Worm (Caenorhabditis elegans) whole organism, L1 larva: Measurements from ENCODE around the gene cdc-48.1.

Experiments used
- C04F5.9 ChIP-seq: sonication (generic microtip); optimal IDR thresholded peaks from 2 replicates; lab custom pipeline; 2016; ENCODE audit warnings: missing genetic modification characterization, missing compliant biosample characterization
- C16A3.4 ChIP-seq: fragments of 150-350 bp; optimal IDR thresholded peaks from 2 replicates; lab custom pipeline; 2014; ENCODE audit warnings: missing biosample characterization, missing genetic modification characterization
- alr-1 ChIP-seq: fragments of 200-800 bp; sonication (Bioruptor generic); optimal IDR thresholded peaks from 2 replicates; lab custom pipeline; 2018; ENCODE audit warnings: borderline replicate concordance, mild to moderate bottlenecking, missing genetic modification characterization, missing compliant biosample characterization
- aly-2 ChIP-seq: fragments of 150-350 bp; optimal IDR thresholded peaks from 2 replicates; lab custom pipeline; 2014; ENCODE audit warnings: missing biosample characterization, missing genetic modification characterization
- ama-1 ChIP-seq: fragments of 150-350 bp; optimal IDR thresholded peaks from 2 replicates; lab custom pipeline; 2014
- ceh-90 ChIP-seq: sonication (generic microtip); optimal IDR thresholded peaks from 2 replicates; lab custom pipeline; 2016; ENCODE audit warnings: missing genetic modification characterization, missing compliant biosample characterization
- ces-1 ChIP-seq: fragments of 150-350 bp; optimal IDR thresholded peaks from 2 replicates; lab custom pipeline; 2014; ENCODE audit warnings: missing biosample characterization, missing genetic modification reagents, missing genetic modification characterization
- dsc-1 ChIP-seq: sonication (generic microtip); optimal IDR thresholded peaks from 2 replicates; lab custom pipeline; 2016; ENCODE audit warnings: mild to moderate bottlenecking, missing genetic modification characterization, missing compliant biosample characterization
- efl-1 ChIP-seq, 4 experiments: fragments of 150-350 bp; optimal IDR thresholded peaks in 3 of 4; peaks in 1 of 4; 1 replicate in 1 of 4; 2 replicates in 3 of 4; lab custom pipeline; 2014; ENCODE audit warnings: missing biosample characterization in 2 of 4, missing genetic modification characterization in 2 of 4, missing genetic modification reagents in 2 of 4
- efl-3 ChIP-seq: fragments of 200-800 bp; sonication (Bioruptor generic); optimal IDR thresholded peaks from 2 replicates; lab custom pipeline; 2018; ENCODE audit warnings: mild to moderate bottlenecking, missing genetic modification characterization, missing compliant biosample characterization
- egl-27 ChIP-seq, 2 experiments: fragments of 150-350 bp in 1 of 2; sonication (generic microtip); optimal IDR thresholded peaks; 3 replicates each; lab custom pipeline; 2017 to 2018; ENCODE audit warnings: missing biosample characterization in 2 of 2, missing genetic modification characterization in 2 of 2, missing genetic modification reagents in 2 of 2
- elt-2 ChIP-seq: sonication (generic microtip); optimal IDR thresholded peaks from 2 replicates; lab custom pipeline; 2016; ENCODE audit warnings: missing genetic modification characterization, mild to moderate bottlenecking, inconsistent platforms, missing compliant biosample characterization, missing genetic modification reagents
- ets-5 ChIP-seq: fragments of 200-800 bp; sonication (Bioruptor generic); IDR thresholded peaks from 2 replicates; pipeline ENCODE4 v1.3.6; 2022; ENCODE audit warnings: missing genetic modification characterization, missing compliant biosample characterization
- fkh-10 ChIP-seq: sonication (generic microtip); optimal IDR thresholded peaks from 2 replicates; lab custom pipeline; 2017; ENCODE audit warnings: missing biosample characterization, missing genetic modification reagents, missing genetic modification characterization
- hlh-4 ChIP-seq: sonication (generic microtip); optimal IDR thresholded peaks from 2 replicates; lab custom pipeline; 2016; ENCODE audit warnings: mild to moderate bottlenecking, missing genetic modification characterization, missing compliant biosample characterization
- irx-1 ChIP-seq: sonication (generic microtip); optimal IDR thresholded peaks from 2 replicates; lab custom pipeline; 2016; ENCODE audit warnings: missing genetic modification characterization, missing compliant biosample characterization
- jun-1 ChIP-seq: fragments of 150-350 bp; optimal IDR thresholded peaks from 2 replicates; lab custom pipeline; 2014; ENCODE audit warnings: missing biosample characterization, missing genetic modification reagents, missing genetic modification characterization
- lin-13 ChIP-seq: fragments of 150-350 bp; optimal IDR thresholded peaks from 2 replicates; lab custom pipeline; 2014; ENCODE audit warnings: missing biosample characterization, missing genetic modification reagents, missing genetic modification characterization
- lin-14 ChIP-seq: fragments of 200-800 bp; sonication (Bioruptor generic); optimal IDR thresholded peaks from 2 replicates; lab custom pipeline; 2018; ENCODE audit warnings: mild to moderate bottlenecking, missing genetic modification characterization, moderate library complexity, missing compliant biosample characterization
- lin-39 ChIP-seq: fragments of 150-350 bp; optimal IDR thresholded peaks from 2 replicates; lab custom pipeline; 2014; ENCODE audit warnings: missing biosample characterization, missing genetic modification reagents, missing genetic modification characterization
- lir-3 ChIP-seq: sonication (generic microtip); optimal IDR thresholded peaks from 2 replicates; lab custom pipeline; 2016; ENCODE audit warnings: mild to moderate bottlenecking, missing genetic modification characterization, moderate library complexity, missing compliant biosample characterization; ENCODE audit not compliant: poor library complexity
- lsy-2 ChIP-seq, 2 experiments: fragments of 150-350 bp; optimal IDR thresholded peaks; 2 replicates each; lab custom pipeline; 2014; ENCODE audit warnings: missing biosample characterization in 2 of 2, missing genetic modification characterization in 2 of 2
- mdl-1 ChIP-seq, 2 experiments: fragments of 150-350 bp; optimal IDR thresholded peaks; 2 replicates each; lab custom pipeline; 2014 to 2017; ENCODE audit warnings: missing biosample characterization in 2 of 2, missing genetic modification characterization in 2 of 2, inconsistent platforms in 1 of 2
- mep-1 ChIP-seq: fragments of 150-350 bp; optimal IDR thresholded peaks from 2 replicates; lab custom pipeline; 2014; ENCODE audit warnings: missing biosample characterization, missing genetic modification characterization
- nhr-11 ChIP-seq: fragments of 150-350 bp; optimal IDR thresholded peaks from 2 replicates; lab custom pipeline; 2014; ENCODE audit warnings: missing biosample characterization, missing genetic modification characterization
- nhr-12 ChIP-seq: sonication (generic microtip); optimal IDR thresholded peaks from 2 replicates; lab custom pipeline; 2017; ENCODE audit warnings: missing biosample characterization, missing genetic modification characterization
- nhr-20 ChIP-seq: sonication (generic microtip); optimal IDR thresholded peaks from 2 replicates; lab custom pipeline; 2016; ENCODE audit warnings: mild to moderate bottlenecking, missing genetic modification characterization, missing compliant biosample characterization
- nhr-237 ChIP-seq: fragments of 150-350 bp; optimal IDR thresholded peaks from 2 replicates; lab custom pipeline; 2014; ENCODE audit warnings: missing biosample characterization, missing genetic modification characterization
- nhr-47 ChIP-seq: sonication (generic microtip); optimal IDR thresholded peaks from 2 replicates; lab custom pipeline; 2016; ENCODE audit warnings: mild to moderate bottlenecking, missing genetic modification characterization, moderate library complexity, missing compliant biosample characterization
- nhr-71 ChIP-seq: sonication (generic microtip); optimal IDR thresholded peaks from 2 replicates; lab custom pipeline; 2016; ENCODE audit warnings: mild to moderate bottlenecking, missing genetic modification characterization, moderate library complexity, missing compliant biosample characterization
- nhr-77 ChIP-seq: fragments of 150-350 bp; optimal IDR thresholded peaks from 2 replicates; lab custom pipeline; 2014; ENCODE audit warnings: missing biosample characterization, missing genetic modification characterization
- nhr-85 ChIP-seq: sonication (generic microtip); peaks from one replicate; lab custom pipeline; 2016; ENCODE audit warnings: missing genetic modification characterization, inconsistent platforms, missing compliant biosample characterization
- nhr-90 ChIP-seq: sonication (generic microtip); optimal IDR thresholded peaks from 2 replicates; lab custom pipeline; 2016; ENCODE audit warnings: mild to moderate bottlenecking, missing genetic modification characterization, missing compliant biosample characterization; ENCODE audit not compliant: poor library complexity
- pag-3 ChIP-seq: sonication (generic microtip); optimal IDR thresholded peaks from 2 replicates; lab custom pipeline; 2017; ENCODE audit warnings: missing genetic modification characterization, mild to moderate bottlenecking, missing compliant biosample characterization, antibody characterized with exemption, borderline replicate concordance; ENCODE audit not compliant: insufficient read depth
- pqm-1 ChIP-seq: sonication (generic microtip); optimal IDR thresholded peaks from 3 replicates; lab custom pipeline; 2017; ENCODE audit warnings: missing biosample characterization, missing genetic modification characterization
- rnt-1 ChIP-seq: sonication (generic microtip); optimal IDR thresholded peaks from 2 replicates; lab custom pipeline; 2016; ENCODE audit warnings: mild to moderate bottlenecking, missing genetic modification characterization, moderate library complexity, missing compliant biosample characterization
- skn-1 ChIP-seq: fragments of 150-350 bp; optimal IDR thresholded peaks from 2 replicates; lab custom pipeline; 2014; ENCODE audit warnings: missing biosample characterization, missing genetic modification characterization
- snu-23 ChIP-seq: sonication (generic microtip); optimal IDR thresholded peaks from 2 replicates; lab custom pipeline; 2016; ENCODE audit warnings: missing genetic modification characterization, missing compliant biosample characterization
- sup-37 ChIP-seq: fragments of 200-800 bp; sonication (Bioruptor generic); optimal IDR thresholded peaks from 2 replicates; lab custom pipeline; 2018; ENCODE audit warnings: mild to moderate bottlenecking, missing genetic modification characterization, missing compliant biosample characterization
- swsn-7 ChIP-seq: sonication (generic microtip); optimal IDR thresholded peaks from 2 replicates; lab custom pipeline; 2016; ENCODE audit warnings: missing genetic modification characterization, missing compliant biosample characterization
- tlp-1 ChIP-seq: fragments of 150-350 bp; optimal IDR thresholded peaks from 2 replicates; lab custom pipeline; 2014; ENCODE audit warnings: missing biosample characterization, missing genetic modification characterization
- unc-30 ChIP-seq: sonication (generic microtip); optimal IDR thresholded peaks from 2 replicates; lab custom pipeline; 2017; ENCODE audit warnings: missing biosample characterization, missing genetic modification characterization
- vab-15 ChIP-seq: sonication (generic microtip); optimal IDR thresholded peaks from 2 replicates; lab custom pipeline; 2017; ENCODE audit warnings: missing genotype, mild to moderate bottlenecking, missing genetic modification characterization, missing compliant biosample characterization
- xbp-1 ChIP-seq: sonication (generic microtip); optimal IDR thresholded peaks from 2 replicates; lab custom pipeline; 2016; ENCODE audit warnings: missing genetic modification characterization, missing compliant biosample characterization
- ztf-11 ChIP-seq, 2 experiments: sonication (generic microtip); optimal IDR thresholded peaks; 2 replicates each; lab custom pipeline; 2016 to 2017; ENCODE audit warnings: missing genetic modification characterization in 2 of 2, missing biosample characterization in 1 of 2, missing compliant biosample characterization in 1 of 2
- ztf-4 ChIP-seq: fragments of 150-350 bp; optimal IDR thresholded peaks from 2 replicates; lab custom pipeline; 2014; ENCODE audit warnings: missing biosample characterization, missing genetic modification characterization

The cdc-48.1 gene

ce11 chrII:10555484-10556075, 7.6 kb downstream of the cdc-48.1 start (continued):
- TF ChIP-seq mdl-1 (tag; optimal IDR thresholded peaks at IDR 0.05; lab: Kevin White, UChicago): peak in 1 of 2 experiments; percentile 61
- no peak for TF ChIP-seq pag-3 (tag; lab: Kevin White, UChicago)
- TF ChIP-seq nhr-20 (tag; lab: Kevin White, UChicago): peak; percentile 80
- TF ChIP-seq lin-39 (tag; lab: Kevin White, UChicago): peak; percentile 22
- no peak for TF ChIP-seq hlh-4 (tag; lab: Kevin White, UChicago)
- TF ChIP-seq nhr-77: peak; percentile 11
- TF ChIP-seq ztf-11 (tag; optimal IDR thresholded peaks at IDR 0.05; lab: Kevin White, UChicago): peak in 1 of 2 experiments; percentile 2
- TF ChIP-seq skn-1 (tag; lab: Kevin White, UChicago): peak; percentile 57

- TF ChIP-seq egl-27 (tag; optimal IDR thresholded peaks at IDR 0.05; lab: Kevin White, UChicago): no peak
- no peak for TF ChIP-seq vab-15 (tag; lab: Kevin White, UChicago)
- TF ChIP-seq ces-1 (GFP tag; lab: Kevin White, UChicago): no peak
- no peak for TF ChIP-seq mep-1
- TF ChIP-seq lin-39 (tag; lab: Kevin White, UChicago): no peak
- TF ChIP-seq C04F5.9 (tag; lab: Kevin White, UChicago): no peak
- peak in 1 of 2 experiments; percentile 39 for TF ChIP-seq ztf-11 (tag; optimal IDR thresholded peaks at IDR 0.05; lab: Kevin White, UChicago)
These were observed 8.2 kb downstream of the cdc-48.1 start, which contains the start of gene mnk-1 for ce11 chrII:10554972-10555371. mnk-1 (minus strand) TSS chrII:10555044.

- TF ChIP-seq C04F5.9 (tag; lab: Kevin White, UChicago): no peak
- TF ChIP-seq xbp-1: no peak
- TF ChIP-seq lin-39 (tag; lab: Kevin White, UChicago): no peak
- no peak for TF ChIP-seq nhr-11
- TF ChIP-seq egl-27 (tag; optimal IDR thresholded peaks at IDR 0.05; lab: Kevin White, UChicago): no peak
- TF ChIP-seq snu-23 (GFP tag; lab: Kevin White, UChicago): peak; percentile 39
- TF ChIP-seq efl-1 (optimal IDR thresholded peaks at IDR 0.05; lab: Kevin White, UChicago): no peak
- peak in 1 of 2 experiments; percentile 2 for TF ChIP-seq efl-1 (GFP tag; optimal IDR thresholded peaks at IDR 0.05 in 1 of 2; lab: Kevin White, UChicago)
- TF ChIP-seq tlp-1 (tag; lab: Kevin White, UChicago): no peak
- no peak for TF ChIP-seq dsc-1 (tag; lab: Kevin White, UChicago)
- no peak for TF ChIP-seq efl-3
- peak; percentile 38 for TF ChIP-seq nhr-90
- TF ChIP-seq nhr-12: no peak
- peak; percentile 21 for TF ChIP-seq nhr-71 (tag; lab: Kevin White, UChicago)
- peak; percentile 59 for TF ChIP-seq mep-1
- TF ChIP-seq nhr-20 (tag; lab: Kevin White, UChicago): no peak
- TF ChIP-seq swsn-7 (tag; lab: Kevin White, UChicago): peak; percentile 9
- TF ChIP-seq sup-37 (GFP tag; lab: Kevin White, UChicago): no peak
- TF ChIP-seq ama-1 (lab: Kevin White, UChicago): peak; percentile 34
- TF ChIP-seq fkh-10 (GFP tag; lab: Kevin White, UChicago): no peak
- no peak for TF ChIP-seq lsy-2 (tag; optimal IDR thresholded peaks at IDR 0.05; lab: Kevin White, UChicago)
- no peak for TF ChIP-seq hlh-4 (tag; lab: Kevin White, UChicago)
- TF ChIP-seq lin-13: peak; percentile 22
- no peak for TF ChIP-seq ceh-90
- no peak for TF ChIP-seq irx-1 (tag; lab: Kevin White, UChicago)
- no peak for TF ChIP-seq aly-2
- TF ChIP-seq mdl-1 (tag; optimal IDR thresholded peaks at IDR 0.05; lab: Kevin White, UChicago): no peak
- TF ChIP-seq unc-30 (tag; lab: Kevin White, UChicago): no peak
- peak; percentile 88 for TF ChIP-seq nhr-85
- peak in 1 of 2 experiments; percentile 79 for TF ChIP-seq ztf-11 (tag; optimal IDR thresholded peaks at IDR 0.05; lab: Kevin White, UChicago)
- TF ChIP-seq C16A3.4 (tag; lab: Kevin White, UChicago): peak; percentile 7
- TF ChIP-seq nhr-47 (tag; lab: Kevin White, UChicago): peak; percentile 11
- TF ChIP-seq pqm-1 (tag; lab: Kevin White, UChicago): no peak
- no peak for TF ChIP-seq ztf-4 (tag; lab: Kevin White, UChicago)
- no peak for TF ChIP-seq alr-1 (tag; lab: Kevin White, UChicago)
- TF ChIP-seq jun-1 (tag; lab: Kevin White, UChicago): no peak
- no peak for TF ChIP-seq elt-2 (tag; lab: Kevin White, UChicago)
- TF ChIP-seq rnt-1 (tag; lab: Kevin White, UChicago): peak; percentile 17
- no peak for TF ChIP-seq vab-15 (tag; lab: Kevin White, UChicago)
- no peak for TF ChIP-seq lir-3
- TF ChIP-seq ets-5: no peak
- TF ChIP-seq lin-14 (GFP tag; lab: Kevin White, UChicago): peak; percentile 1
- TF ChIP-seq nhr-237 (tag; lab: Kevin White, UChicago): no peak
These were observed 9.2 kb downstream of the cdc-48.1 start for ce11 chrII:10554046-10554399.
